Worm (Caenorhabditis elegans): ENCODE results near the gene Y44F5A.1.

Y44F5A.1 gene

DNA sequence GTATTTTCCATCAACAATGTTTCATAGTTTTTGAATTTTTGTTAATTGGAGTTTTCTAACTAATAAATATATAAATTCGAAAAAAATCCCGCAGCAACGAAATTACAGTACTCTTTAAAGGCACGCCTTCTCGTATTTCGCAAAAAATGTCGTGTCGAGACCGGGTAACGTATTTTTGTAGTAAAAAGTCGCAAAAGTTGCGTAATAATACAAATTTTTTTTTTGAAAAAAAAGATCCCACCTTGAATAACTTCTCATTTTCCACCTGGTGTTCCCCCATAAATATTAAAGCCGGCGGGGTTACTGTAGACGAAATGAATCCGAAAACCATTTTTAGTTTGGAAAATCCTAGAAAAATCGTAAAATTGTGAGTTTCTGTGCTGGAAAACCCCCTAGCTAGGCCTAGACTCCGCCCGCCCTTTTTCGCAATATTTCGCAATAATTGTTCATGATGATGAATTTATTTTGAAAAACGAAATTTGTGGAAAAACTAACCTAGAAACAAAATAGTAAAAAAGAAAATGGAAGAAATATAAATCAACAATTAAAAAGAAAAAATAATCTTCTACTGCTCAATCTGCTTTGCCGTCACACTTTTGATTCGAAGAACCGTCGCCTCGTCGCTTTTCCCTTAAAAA is 5.1 kb downstream of the Y44F5A.1 start, which contains the start of gene F43C1.7:
F43C1.7 (minus strand) TSS at position 351 of the 638 bp plus-strand sequence.
- TF ChIP-seq nhr-129 (tag; optimal IDR thresholded peaks at IDR 0.05), result peak; percentile 64
- TF ChIP-seq mbf-1 (tag; optimal IDR thresholded peaks at IDR 0.05), result no peak
- no peak for TF ChIP-seq unc-55 (GFP tag; optimal IDR thresholded peaks at IDR 0.05)

DNA sequence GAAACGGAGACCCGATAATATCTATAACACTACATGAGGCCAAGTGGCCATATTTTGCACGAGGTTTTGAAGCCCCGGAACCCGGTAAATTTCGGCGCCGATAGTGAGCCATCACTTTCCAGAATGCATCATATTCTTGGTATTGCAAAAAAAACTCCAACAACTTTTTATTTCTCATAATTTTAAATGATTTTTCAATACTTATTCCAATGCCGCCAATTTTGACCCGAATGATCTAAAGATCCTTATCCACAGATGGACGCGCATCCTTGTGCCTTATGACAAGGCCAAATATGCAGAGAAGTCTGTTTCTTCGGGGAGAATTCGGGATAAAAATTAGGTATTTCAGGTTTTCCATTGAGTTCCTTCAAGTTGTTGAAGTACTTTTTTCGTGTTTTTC is 6.3 kb downstream of the Y44F5A.1 start:
- TF ChIP-seq gmeb-1 (tag; optimal IDR thresholded peaks at IDR 0.05) (no peak), ztf-1 (GFP tag; conservative IDR thresholded peaks at IDR 0.05) (no peak)

DNA sequence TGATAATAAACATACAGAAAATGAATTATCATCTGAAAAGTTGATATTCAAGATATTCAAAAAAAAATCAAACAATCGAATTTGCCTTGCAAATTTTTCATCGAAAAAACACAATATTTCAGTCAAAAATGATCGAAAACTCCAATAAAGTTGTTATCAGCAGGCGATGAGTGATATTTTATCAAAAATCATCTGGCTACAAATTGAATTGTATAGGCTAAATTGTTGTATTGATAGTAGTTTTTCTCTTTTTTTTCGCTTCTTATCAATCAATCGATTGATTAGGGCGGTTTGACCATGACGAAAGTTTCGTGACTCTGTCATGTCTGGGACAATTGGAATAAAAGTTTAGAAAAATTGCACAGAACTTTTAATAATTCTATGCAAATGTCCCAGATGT is 7.3 kb downstream of the Y44F5A.1 start:
- no peak for TF ChIP-seq unc-55 (GFP tag; optimal IDR thresholded peaks at IDR 0.05)
- no peak for TF ChIP-seq ztf-1 (GFP tag; conservative IDR thresholded peaks at IDR 0.05)
- TF ChIP-seq gmeb-1 (tag; optimal IDR thresholded peaks at IDR 0.05), result peak; percentile 38
- no peak for TF ChIP-seq elt-1 (tag; optimal IDR thresholded peaks at IDR 0.05)
- TF ChIP-seq nhr-129 (tag; optimal IDR thresholded peaks at IDR 0.05), result no peak
- no peak for TF ChIP-seq skn-1 (tag; optimal IDR thresholded peaks at IDR 0.05)
- no peak for TF ChIP-seq dmd-4 (tag; optimal IDR thresholded peaks at IDR 0.05)
- TF ChIP-seq sma-3 (GFP tag; optimal IDR thresholded peaks at IDR 0.05), result no peak
- no peak for TF ChIP-seq nhr-237 (tag; optimal IDR thresholded peaks at IDR 0.05)
- no peak for TF ChIP-seq elt-3 (tag; optimal IDR thresholded peaks at IDR 0.05)
- TF ChIP-seq lin-39 (tag; optimal IDR thresholded peaks at IDR 0.05), result no peak
- TF ChIP-seq ztf-4 (tag; optimal IDR thresholded peaks at IDR 0.05), result no peak
- TF ChIP-seq nhr-77 (tag; optimal IDR thresholded peaks at IDR 0.05), result no peak
- no peak for TF ChIP-seq nhr-6 (tag; optimal IDR thresholded peaks at IDR 0.05)
- TF ChIP-seq mab-5 (tag; optimal IDR thresholded peaks at IDR 0.05), result no peak
- TF ChIP-seq fos-1 (tag; optimal IDR thresholded peaks at IDR 0.05), result peak; percentile 89
- no peak for TF ChIP-seq nhr-25 (tag; optimal IDR thresholded peaks at IDR 0.05)
- TF ChIP-seq mdl-1 (tag; optimal IDR thresholded peaks at IDR 0.05), result no peak
- TF ChIP-seq nhr-11 (tag; optimal IDR thresholded peaks at IDR 0.05), result no peak
- TF ChIP-seq lin-11 (tag; optimal IDR thresholded peaks at IDR 0.05), result no peak
- TF ChIP-seq Y55F3AM.14 (GFP tag; optimal IDR thresholded peaks at IDR 0.05), result no peak
- TF ChIP-seq nhr-23 (tag; optimal IDR thresholded peaks at IDR 0.05), result no peak
- peak; percentile 32 for TF ChIP-seq sma-9 (GFP tag; optimal IDR thresholded peaks at IDR 0.05)
- TF ChIP-seq sma-9 (tag; optimal IDR thresholded peaks at IDR 0.05), result no peak
- no peak for TF ChIP-seq lsy-2 (tag; optimal IDR thresholded peaks at IDR 0.05)
- TF ChIP-seq crh-2 (tag; optimal IDR thresholded peaks at IDR 0.05), result peak; percentile 38
- no peak for TF ChIP-seq nhr-10 (tag; optimal IDR thresholded peaks at IDR 0.05)
- TF ChIP-seq nhr-21 (tag; optimal IDR thresholded peaks at IDR 0.05), result no peak

DNA sequence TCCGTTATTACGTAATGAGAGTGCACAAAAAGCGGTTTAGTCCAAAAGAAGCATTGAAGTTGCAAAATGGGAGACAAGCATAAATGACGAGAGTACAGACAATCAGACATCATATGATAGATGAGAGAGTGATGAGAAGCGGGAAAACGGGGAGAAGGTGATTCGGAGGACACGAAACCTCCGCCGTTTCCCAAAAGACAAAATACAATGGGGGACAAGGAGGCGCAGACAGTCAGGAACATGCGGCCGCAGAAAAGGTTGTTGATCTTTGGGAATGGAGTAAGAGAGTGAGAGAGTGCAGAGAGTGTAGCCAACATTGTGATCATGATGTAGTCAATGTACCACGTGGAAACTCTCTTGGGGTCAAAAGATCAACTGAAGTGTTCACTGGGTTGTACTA is 9.8 kb downstream of the Y44F5A.1 start:
- TF ChIP-seq nhr-11 (tag; optimal IDR thresholded peaks at IDR 0.05), result peak; percentile 84
- TF ChIP-seq skn-1 (tag; optimal IDR thresholded peaks at IDR 0.05), result peak; percentile 5
- peak; percentile 61 for TF ChIP-seq zag-1 (tag; optimal IDR thresholded peaks at IDR 0.05)
- peak; percentile 87 for TF ChIP-seq nhr-6 (tag; optimal IDR thresholded peaks at IDR 0.05)
- peak; percentile 84 for TF ChIP-seq lin-13 (GFP tag; optimal IDR thresholded peaks at IDR 0.05)
- TF ChIP-seq nhr-10 (tag; optimal IDR thresholded peaks at IDR 0.05), result peak; percentile 65
- TF ChIP-seq lin-39 (tag; optimal IDR thresholded peaks at IDR 0.05), result no peak
- peak; percentile 79 for TF ChIP-seq Y55F3AM.14 (GFP tag; optimal IDR thresholded peaks at IDR 0.05)
- no peak for TF ChIP-seq ZK546.5 (tag; optimal IDR thresholded peaks at IDR 0.05)
- TF ChIP-seq sma-3 (GFP tag; optimal IDR thresholded peaks at IDR 0.05), result peak; percentile 93
- peak; percentile 99 for TF ChIP-seq F13H6.1 (tag; optimal IDR thresholded peaks at IDR 0.05)
- TF ChIP-seq sma-9 (GFP tag; optimal IDR thresholded peaks at IDR 0.05), result peak; percentile 99
- peak; percentile 37 for TF ChIP-seq sma-9 (tag; optimal IDR thresholded peaks at IDR 0.05)
- peak; percentile 58 for TF ChIP-seq mab-5 (tag; optimal IDR thresholded peaks at IDR 0.05)
- TF ChIP-seq elt-1 (tag; optimal IDR thresholded peaks at IDR 0.05), result no peak
- TF ChIP-seq crh-2 (tag; optimal IDR thresholded peaks at IDR 0.05), result peak; percentile 97
- peak; percentile 94 for TF ChIP-seq nhr-25 (tag; optimal IDR thresholded peaks at IDR 0.05)
- no peak for TF ChIP-seq nhr-237 (tag; optimal IDR thresholded peaks at IDR 0.05)
- TF ChIP-seq C34F6.9 (tag; optimal IDR thresholded peaks at IDR 0.05), result peak; percentile 94
- TF ChIP-seq lin-11 (tag; optimal IDR thresholded peaks at IDR 0.05), result peak; percentile 74
- TF ChIP-seq ceh-82 (tag; optimal IDR thresholded peaks at IDR 0.05), result no peak
- peak; percentile 25 for TF ChIP-seq snpc-4 (tag; optimal IDR thresholded peaks at IDR 0.05)
- TF ChIP-seq blmp-1 (tag; optimal IDR thresholded peaks at IDR 0.05; ENCODE audit: insufficient read depth), result peak; percentile 91
- TF ChIP-seq nhr-129 (tag; optimal IDR thresholded peaks at IDR 0.05), result peak; percentile 97
- no peak for TF ChIP-seq nhr-77 (tag; optimal IDR thresholded peaks at IDR 0.05)
- peak; percentile 41 for TF ChIP-seq ceh-16 (tag; optimal IDR thresholded peaks at IDR 0.05)
- no peak for TF ChIP-seq nhr-12 (tag; optimal IDR thresholded peaks at IDR 0.05)
- TF ChIP-seq ztf-4 (tag; optimal IDR thresholded peaks at IDR 0.05), result peak; percentile 91
- TF ChIP-seq sem-4 (tag; optimal IDR thresholded peaks at IDR 0.05), result peak; percentile 92
- TF ChIP-seq unc-62 (GFP tag; optimal IDR thresholded peaks at IDR 0.05), result peak; percentile 6
- peak; percentile 90 to 97 for TF ChIP-seq mdl-1 (tag; optimal IDR thresholded peaks at IDR 0.05)
- peak; percentile 96 for TF ChIP-seq fos-1 (tag; optimal IDR thresholded peaks at IDR 0.05)
- TF ChIP-seq nhr-21 (tag; optimal IDR thresholded peaks at IDR 0.05), result peak; percentile 98
- no peak for TF ChIP-seq dmd-4 (tag; optimal IDR thresholded peaks at IDR 0.05)
- TF ChIP-seq R02D3.7 (tag; optimal IDR thresholded peaks at IDR 0.05), result no peak
- peak; percentile 91 for TF ChIP-seq egl-27 (tag; optimal IDR thresholded peaks at IDR 0.05)
- TF ChIP-seq unc-55 (GFP tag; optimal IDR thresholded peaks at IDR 0.05), result peak; percentile 86
- peak; percentile 57 to 89 for TF ChIP-seq lsy-2 (tag; optimal IDR thresholded peaks at IDR 0.05)

Data from whole organism, L2 larva.